Worm (Caenorhabditis elegans) whole organism, L2 larva: ENCODE results near the gene F25B4.7.

Source experiments
- C34F6.9 ChIP-seq: fragments of 150-350 bp; optimal IDR thresholded peaks from 2 replicates; lab custom pipeline; 2014; ENCODE audit warnings: missing biosample characterization, missing genetic modification characterization
- F13H6.1 ChIP-seq: sonication (generic microtip); optimal IDR thresholded peaks from 2 replicates; lab custom pipeline; 2016; ENCODE audit warnings: missing genetic modification characterization, missing compliant biosample characterization
- R02D3.7 ChIP-seq: fragments of 150-350 bp; optimal IDR thresholded peaks from 2 replicates; lab custom pipeline; 2014; ENCODE audit warnings: missing biosample characterization, missing genetic modification characterization
- Y55F3AM.14 ChIP-seq: fragments of 200-800 bp; sonication (Bioruptor generic); optimal IDR thresholded peaks from 2 replicates; lab custom pipeline; 2018; ENCODE audit warnings: mild to moderate bottlenecking, missing genetic modification characterization, missing compliant biosample characterization
- ZK546.5 ChIP-seq: sonication (generic microtip); optimal IDR thresholded peaks from 2 replicates; lab custom pipeline; 2017; ENCODE audit warnings: missing biosample characterization, missing genetic modification characterization
- alr-1 ChIP-seq: fragments of 150-350 bp; optimal IDR thresholded peaks from 2 replicates; lab custom pipeline; 2014; ENCODE audit warnings: missing biosample characterization, missing genetic modification characterization
- aly-2 ChIP-seq: fragments of 150-350 bp; optimal IDR thresholded peaks from 2 replicates; lab custom pipeline; 2014; ENCODE audit warnings: missing biosample characterization, missing genetic modification characterization
- ama-1 ChIP-seq: fragments of 150-350 bp; optimal IDR thresholded peaks from 2 replicates; lab custom pipeline; 2018; ENCODE audit warnings: inconsistent platforms
- blmp-1 ChIP-seq: sonication (generic microtip); optimal IDR thresholded peaks from 2 replicates; lab custom pipeline; 2017; ENCODE audit warnings: missing genetic modification characterization, mild to moderate bottlenecking, missing compliant biosample characterization, antibody characterized with exemption, moderate library complexity; ENCODE audit not compliant: insufficient read depth
- ceh-16 ChIP-seq: fragments of 150-350 bp; optimal IDR thresholded peaks from 2 replicates; lab custom pipeline; 2014; ENCODE audit warnings: missing biosample characterization, missing genetic modification characterization
- ceh-82 ChIP-seq: fragments of 150-350 bp; optimal IDR thresholded peaks from 2 replicates; lab custom pipeline; 2014; ENCODE audit warnings: missing biosample characterization, missing genetic modification characterization
- crh-2 ChIP-seq: sonication (generic microtip); optimal IDR thresholded peaks from 2 replicates; lab custom pipeline; 2017; ENCODE audit warnings: missing biosample characterization, missing genetic modification characterization
- dmd-4 ChIP-seq: sonication (generic microtip); optimal IDR thresholded peaks from 2 replicates; lab custom pipeline; 2017; ENCODE audit warnings: missing biosample characterization, missing genetic modification characterization
- egl-27 ChIP-seq: sonication (generic microtip); optimal IDR thresholded peaks from 3 replicates; lab custom pipeline; 2017; ENCODE audit warnings: missing biosample characterization, missing genetic modification reagents, missing genetic modification characterization
- fos-1 ChIP-seq: fragments of 150-350 bp; optimal IDR thresholded peaks from 2 replicates; lab custom pipeline; 2014; ENCODE audit warnings: missing biosample characterization, missing genetic modification characterization
- lin-11 ChIP-seq: fragments of 150-350 bp; sonication (generic microtip); optimal IDR thresholded peaks from 2 replicates; lab custom pipeline; 2014; ENCODE audit warnings: missing biosample characterization, missing genetic modification characterization, inconsistent platforms, mixed read lengths
- lin-39 ChIP-seq: fragments of 150-350 bp; optimal IDR thresholded peaks from 2 replicates; lab custom pipeline; 2014; ENCODE audit warnings: missing biosample characterization, missing genetic modification reagents, missing genetic modification characterization
- lsy-2 ChIP-seq, 2 experiments: fragments of 150-350 bp in 1 of 2; sonication (generic microtip) in 1 of 2; optimal IDR thresholded peaks; 2 replicates each; lab custom pipeline; 2014 to 2017; ENCODE audit warnings: missing biosample characterization in 2 of 2, missing genetic modification characterization in 2 of 2
- mab-5 ChIP-seq: fragments of 150-350 bp; optimal IDR thresholded peaks from 2 replicates; lab custom pipeline; 2014; ENCODE audit warnings: missing biosample characterization, missing genetic modification characterization
- mbf-1 ChIP-seq: sonication (generic microtip); optimal IDR thresholded peaks from 2 replicates; lab custom pipeline; 2017; ENCODE audit warnings: missing biosample characterization, missing genetic modification characterization
- mdl-1 ChIP-seq, 2 experiments: fragments of 150-350 bp in 1 of 2; sonication (generic microtip) in 1 of 2; optimal IDR thresholded peaks; 2 replicates each; lab custom pipeline; 2017; ENCODE audit warnings: missing biosample characterization in 2 of 2, missing genetic modification characterization in 2 of 2
- nhr-10 ChIP-seq: sonication (generic microtip); optimal IDR thresholded peaks from 2 replicates; lab custom pipeline; 2017; ENCODE audit warnings: missing biosample characterization, missing genetic modification characterization
- nhr-12 ChIP-seq: fragments of 150-350 bp; optimal IDR thresholded peaks from 2 replicates; lab custom pipeline; 2014; ENCODE audit warnings: missing biosample characterization, missing genetic modification characterization
- nhr-129 ChIP-seq: fragments of 150-350 bp; optimal IDR thresholded peaks from 2 replicates; lab custom pipeline; 2014; ENCODE audit warnings: missing biosample characterization, missing genetic modification characterization
- nhr-21 ChIP-seq: fragments of 150-350 bp; optimal IDR thresholded peaks from 2 replicates; lab custom pipeline; 2014; ENCODE audit warnings: missing biosample characterization, missing genetic modification characterization
- nhr-25 ChIP-seq: fragments of 150-350 bp; sonication (generic microtip); optimal IDR thresholded peaks from 3 replicates; lab custom pipeline; 2014; ENCODE audit warnings: missing biosample characterization, missing genetic modification characterization
- sem-4 ChIP-seq: fragments of 150-350 bp; optimal IDR thresholded peaks from 2 replicates; lab custom pipeline; 2014; ENCODE audit warnings: missing biosample characterization, missing genetic modification reagents, missing genetic modification characterization
- sma-9 ChIP-seq, 2 experiments: fragments of 150-350 bp in 1 of 2; sonication (generic microtip) in 1 of 2; optimal IDR thresholded peaks; 2 replicates each; lab custom pipeline; 2014 to 2016; ENCODE audit warnings: missing genetic modification characterization in 2 of 2, mild to moderate bottlenecking in 1 of 2, missing biosample characterization in 1 of 2, missing compliant biosample characterization in 1 of 2, missing genetic modification reagents in 1 of 2, moderate library complexity in 1 of 2
- snpc-4 ChIP-seq: fragments of 150-350 bp; optimal IDR thresholded peaks from 2 replicates; lab custom pipeline; 2014; ENCODE audit warnings: missing biosample characterization, missing genetic modification characterization
- unc-55 ChIP-seq: fragments of 150-350 bp; sonication (generic microtip); optimal IDR thresholded peaks from 3 replicates; lab custom pipeline; 2014; ENCODE audit warnings: missing biosample characterization, missing genetic modification reagents, missing genetic modification characterization
- unc-62 ChIP-seq: fragments of 150-350 bp; optimal IDR thresholded peaks from 2 replicates; lab custom pipeline; 2014; ENCODE audit warnings: missing biosample characterization, missing genetic modification reagents, missing genetic modification characterization
- zag-1 ChIP-seq: fragments of 150-350 bp; optimal IDR thresholded peaks from 2 replicates; lab custom pipeline; 2014; ENCODE audit warnings: missing biosample characterization, missing genetic modification characterization
- ztf-1 ChIP-seq: fragments of 200-800 bp; sonication (Bioruptor generic); conservative IDR thresholded peaks from 2 replicates; pipeline ENCODE4 v1.3.6; 2022; ENCODE audit warnings: missing genetic modification characterization, missing compliant biosample characterization
- ztf-4 ChIP-seq: fragments of 150-350 bp; optimal IDR thresholded peaks from 2 replicates; lab custom pipeline; 2014; ENCODE audit warnings: missing biosample characterization, missing genetic modification characterization

Gene F25B4.7

ce11 chrV:5722093-5722492 lies 35.1 kb upstream of the F25B4.7 start:
- TF ChIP-seq R02D3.7, result no peak
- TF ChIP-seq C34F6.9 (tag; lab: Kevin White, UChicago), result no peak
- TF ChIP-seq unc-62, result no peak
- TF ChIP-seq ZK546.5 (tag; lab: Kevin White, UChicago), result no peak
- TF ChIP-seq nhr-12 (tag; lab: Kevin White, UChicago), result no peak
- TF ChIP-seq nhr-25 (tag; lab: Kevin White, UChicago), result no peak
- no peak for TF ChIP-seq aly-2
- no peak for TF ChIP-seq nhr-21
- no peak for TF ChIP-seq F13H6.1 (tag; lab: Kevin White, UChicago)
- TF ChIP-seq ceh-16, result no peak
- TF ChIP-seq mbf-1 (tag; lab: Kevin White, UChicago), result no peak
- TF ChIP-seq nhr-129 (tag; lab: Kevin White, UChicago), result no peak

DNA sequence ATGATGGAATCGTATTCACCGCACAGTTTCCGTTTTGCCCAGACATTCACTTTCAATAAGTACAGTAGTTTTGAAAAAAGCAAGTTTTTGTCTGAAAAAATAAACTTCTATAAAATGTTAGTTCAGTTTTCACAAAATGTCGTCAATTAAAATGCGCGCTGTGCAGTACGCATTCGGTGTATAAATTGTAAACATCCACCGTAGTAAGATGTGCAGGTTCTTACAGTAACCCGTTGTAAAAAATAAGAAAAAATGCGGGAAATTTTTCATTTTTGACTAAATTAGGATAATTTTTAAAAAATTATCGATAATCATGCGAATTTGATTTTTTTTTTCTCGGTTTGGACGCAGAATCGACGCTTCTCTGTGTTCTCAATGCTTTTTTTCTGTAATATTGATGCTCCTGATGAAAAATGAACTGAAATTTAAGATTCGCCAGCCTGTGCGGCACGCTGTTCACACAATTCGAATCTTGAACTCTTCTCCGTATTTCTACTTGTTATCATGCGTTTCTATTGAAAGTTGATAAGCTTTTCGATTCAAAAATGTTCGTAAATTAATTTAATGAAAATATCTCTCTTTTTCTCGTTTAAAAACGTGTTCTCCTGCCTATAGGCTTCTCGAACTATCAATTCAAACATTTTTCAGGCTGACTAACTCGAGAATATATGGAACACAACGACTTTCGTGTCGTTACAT lies 30.4 kb upstream of the F25B4.7 start, which contains the start of gene rga-3:
rga-3 (plus strand) TSS at position 649 of the 699 bp plus-strand sequence.
- TF ChIP-seq crh-2 (tag; lab: Kevin White, UChicago), result no peak
- TF ChIP-seq ztf-4 (tag; lab: Kevin White, UChicago), result no peak
- no peak for TF ChIP-seq mdl-1 (tag; optimal IDR thresholded peaks at IDR 0.05; lab: Kevin White, UChicago)
- TF ChIP-seq alr-1 (tag; lab: Kevin White, UChicago), result no peak

DNA sequence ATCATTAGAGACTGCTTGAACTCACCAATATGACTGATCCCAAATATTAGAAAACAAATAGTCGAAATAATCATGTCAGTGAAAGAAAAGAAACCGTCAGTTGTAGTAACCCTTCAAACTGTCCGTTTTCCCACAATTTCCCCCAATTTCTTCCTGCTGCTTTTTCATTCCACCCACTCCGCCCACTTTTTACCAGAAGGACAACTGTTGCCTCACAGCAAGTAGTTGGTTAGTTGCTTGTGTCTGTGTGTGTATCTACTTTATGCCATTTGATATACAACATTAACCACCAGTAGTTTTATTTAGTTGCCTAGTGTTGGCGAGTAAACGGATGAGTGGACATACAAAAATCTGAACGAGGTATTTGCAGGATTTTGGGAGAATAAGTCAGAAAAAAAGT lies 29.5 kb upstream of the F25B4.7 start, which contains the start of gene K09H11.9:
K09H11.9 (minus strand) TSS at position 101 of the 400 bp plus-strand sequence.
- TF ChIP-seq ztf-1 (GFP tag; lab: Robert Waterston, UW) (no peak), fos-1 (no peak), nhr-25 (tag; lab: Kevin White, UChicago) (no peak), dmd-4 (tag; lab: Kevin White, UChicago) (no peak), alr-1 (tag; lab: Kevin White, UChicago) (no peak), ceh-82 (no peak)
- TF ChIP-seq, all 48 proteins: peak for 0

ce11 chrV:5713510-5713909 lies 26.5 kb upstream of the F25B4.7 start:
- TF ChIP-seq nhr-10 (tag; lab: Kevin White, UChicago) (no peak), nhr-12 (tag; lab: Kevin White, UChicago) (no peak), nhr-129 (tag; lab: Kevin White, UChicago) (no peak)

ce11 chrV:5712652-5713051 lies 25.6 kb upstream of the F25B4.7 start, which contains the start of gene gcst-1:
gcst-1 (plus strand) TSS chrV:5712928.
- TF ChIP-seq unc-55 (GFP tag; lab: Kevin White, UChicago) (no peak), mbf-1 (tag; lab: Kevin White, UChicago) (no peak), blmp-1 (tag; lab: Kevin White, UChicago) (no peak), nhr-10 (tag; lab: Kevin White, UChicago) (no peak), alr-1 (tag; lab: Kevin White, UChicago) (no peak), Y55F3AM.14 (GFP tag; lab: Kevin White, UChicago) (no peak), sma-9 (GFP tag; optimal IDR thresholded peaks at IDR 0.05; lab: Kevin White, UChicago) (peak; percentile 50), sma-9 (tag; optimal IDR thresholded peaks at IDR 0.05; lab: Kevin White, UChicago) (no peak), snpc-4 (tag; lab: Kevin White, UChicago) (no peak), sem-4 (tag; lab: Kevin White, UChicago) (no peak), lin-39 (tag; lab: Kevin White, UChicago) (no peak), nhr-25 (tag; lab: Kevin White, UChicago) (no peak), fos-1 (peak; percentile 78), R02D3.7 (no peak), crh-2 (tag; lab: Kevin White, UChicago) (peak; percentile 18), mdl-1 (tag; optimal IDR thresholded peaks at IDR 0.05; lab: Kevin White, UChicago) (peak in 1 of 2 experiments; percentile 12), nhr-21 (no peak)
- TF ChIP-seq, all 48 proteins: peak for 4

DNA sequence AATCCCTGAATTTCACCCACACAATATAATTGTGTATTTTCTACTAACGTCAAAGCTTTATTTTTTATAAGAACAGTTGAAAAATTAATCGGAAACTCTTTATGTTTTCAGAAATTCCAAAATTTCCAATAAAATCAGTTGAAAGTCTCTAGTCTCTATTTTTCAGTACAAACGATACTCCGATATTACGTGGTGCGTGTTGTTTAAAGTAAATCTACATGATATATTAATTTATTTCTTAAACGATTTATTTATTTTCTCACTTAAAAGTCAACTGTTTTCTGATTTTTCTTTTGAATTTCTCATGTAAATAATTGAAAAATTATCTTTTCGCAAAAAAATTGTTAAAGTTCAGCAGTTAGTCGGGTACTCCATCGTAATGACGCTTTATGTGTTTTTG lies 25.2 kb upstream of the F25B4.7 start:
- TF ChIP-seq zag-1 (no peak), ztf-4 (tag; lab: Kevin White, UChicago) (no peak), unc-55 (GFP tag; lab: Kevin White, UChicago) (no peak), snpc-4 (tag; lab: Kevin White, UChicago) (no peak), lsy-2 (tag; optimal IDR thresholded peaks at IDR 0.05; lab: Kevin White, UChicago) (peak in 1 of 2 experiments; percentile 9), nhr-25 (tag; lab: Kevin White, UChicago) (no peak), egl-27 (no peak), lin-11 (tag; lab: Kevin White, UChicago) (no peak), dmd-4 (tag; lab: Kevin White, UChicago) (no peak), nhr-21 (no peak), R02D3.7 (no peak), mab-5 (tag; lab: Kevin White, UChicago) (no peak), crh-2 (tag; lab: Kevin White, UChicago) (no peak), C34F6.9 (tag; lab: Kevin White, UChicago) (peak; percentile 17), ama-1 (lab: Kevin White, UChicago) (no peak)
